Worm (Caenorhabditis elegans): Measurements from ENCODE around the gene C05C9.3.

C05C9.3 gene

DNA sequence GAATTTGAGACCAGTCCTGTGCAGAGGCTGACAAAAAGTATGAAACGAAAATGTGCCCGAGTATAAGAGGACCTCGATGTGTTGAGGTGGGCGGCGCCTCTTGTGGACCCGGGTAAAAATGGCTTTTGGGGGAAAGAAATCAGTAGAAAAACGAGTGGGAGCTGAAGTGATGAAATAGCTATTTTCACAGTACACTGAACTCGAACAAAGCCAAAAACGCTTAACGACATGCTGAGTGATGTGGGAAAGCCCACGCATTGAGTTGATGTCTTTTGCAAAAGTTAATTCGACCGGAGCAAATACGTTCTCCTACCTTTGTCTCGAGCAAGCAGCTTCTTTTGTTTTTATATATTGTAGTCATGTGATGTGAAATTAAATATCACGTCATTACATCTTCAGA, 35.9 kb downstream of the C05C9.3 start, which contains the start of gene nlp-66:
TSS of gene nlp-66 (minus strand) at position 101 of the 400 bp plus-strand sequence.
- TF ChIP-seq spr-1 (tag; optimal IDR thresholded peaks at IDR 0.05) (no peak), nhr-25 (tag; optimal IDR thresholded peaks at IDR 0.05; ENCODE audit: borderline replicate concordance, insufficient read depth) (no peak), set-16 (GFP tag; IDR thresholded peaks at IDR 0.05) (no peak), ztf-7 (tag; optimal IDR thresholded peaks at IDR 0.05) (no peak)

DNA sequence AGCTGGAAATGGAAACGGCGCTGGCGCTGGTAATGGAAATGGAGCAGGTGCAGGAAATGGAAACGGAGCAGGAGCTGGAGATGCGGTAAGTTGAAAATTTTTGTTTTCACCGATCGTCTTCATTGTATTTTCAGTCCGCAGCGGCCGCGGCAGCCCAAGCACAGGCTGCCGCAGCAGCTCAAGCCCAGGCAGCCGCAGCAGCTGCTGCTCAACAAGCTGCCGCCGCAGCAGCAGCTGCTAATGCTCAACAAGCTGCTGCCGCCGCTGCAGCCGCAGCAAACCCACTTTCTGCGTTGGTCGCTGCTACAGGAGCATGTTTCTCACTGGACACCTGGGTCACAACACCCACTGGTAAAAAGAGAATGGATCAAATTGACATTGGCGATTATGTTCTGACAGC, 38.2 kb downstream of the C05C9.3 start:
- TF ChIP-seq set-16 (GFP tag; IDR thresholded peaks at IDR 0.05) (peak; percentile 96), daf-19 (GFP tag; conservative IDR thresholded peaks at IDR 0.05) (no peak), daf-8 (GFP tag; IDR thresholded peaks at IDR 0.05) (no peak)

DNA sequence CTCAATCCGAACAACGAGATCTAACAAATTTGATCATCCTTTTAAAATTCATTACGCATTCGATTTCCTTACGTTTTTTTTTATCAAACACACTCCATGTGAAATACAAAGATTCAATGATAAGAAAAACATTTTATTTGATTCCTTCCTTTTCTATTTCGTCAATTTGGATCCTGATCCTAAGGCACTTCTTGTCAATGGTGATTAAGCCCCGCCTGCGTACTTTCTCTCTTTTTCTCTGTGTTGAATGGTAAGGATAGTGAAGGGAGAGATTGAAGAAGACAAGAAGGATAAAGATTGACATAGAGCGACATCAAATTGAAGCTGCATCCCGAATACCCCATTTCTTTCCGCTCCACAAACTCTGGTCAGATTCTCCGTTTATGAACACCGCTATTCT, 43.4 kb downstream of the C05C9.3 start, which contains the start of gene grd-1:
TSS of gene grd-1 (plus strand) at position 241 of the 400 bp plus-strand sequence.
- TF ChIP-seq nhr-28 (tag; optimal IDR thresholded peaks at IDR 0.05) (peak; percentile 14), lin-39 (tag; optimal IDR thresholded peaks at IDR 0.05) (no peak), F49E8.2 (tag; optimal IDR thresholded peaks at IDR 0.05; ENCODE audit: borderline replicate concordance) (no peak), mxl-3 (GFP tag; optimal IDR thresholded peaks at IDR 0.05) (no peak), egl-27 (tag; optimal IDR thresholded peaks at IDR 0.05) (no peak), daf-16 (GFP tag; optimal IDR thresholded peaks at IDR 0.05) (no peak), daf-16 (tag; optimal IDR thresholded peaks at IDR 0.05) (no peak), unc-62 (GFP tag; optimal IDR thresholded peaks at IDR 0.05 in 1 of 2) (peak in 1 of 2 experiments; percentile 73), unc-62 (tag; optimal IDR thresholded peaks at IDR 0.05) (no peak), sdz-12 (GFP tag; optimal IDR thresholded peaks at IDR 0.05) (no peak), spr-1 (tag; optimal IDR thresholded peaks at IDR 0.05) (no peak), lin-15B (tag; optimal IDR thresholded peaks at IDR 0.05) (no peak), jun-1 (tag; optimal IDR thresholded peaks at IDR 0.05) (no peak), nhr-11 (tag; optimal IDR thresholded peaks at IDR 0.05) (no peak)

DNA sequence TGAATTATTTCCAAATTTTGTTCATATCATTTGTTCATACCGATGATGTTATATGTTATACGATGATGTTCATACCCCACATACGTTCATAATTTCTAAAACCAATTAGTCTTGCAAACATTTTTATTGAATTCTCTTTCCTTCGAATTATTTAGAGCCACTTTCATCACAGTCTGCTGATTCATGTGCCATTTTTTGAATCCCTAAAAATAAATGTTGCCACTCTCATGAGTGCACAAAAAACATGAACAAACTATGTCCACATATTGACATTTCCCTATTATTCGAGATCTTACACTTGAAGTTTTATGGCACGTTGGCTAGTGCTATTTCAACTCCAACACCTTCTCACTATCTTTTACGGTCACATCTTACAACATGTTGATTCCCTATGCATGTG, 45.5 kb downstream of the C05C9.3 start, which contains the start of gene clc-17:
TSS of gene clc-17 (plus strand) at position 301 of the 400 bp plus-strand sequence.
- TF ChIP-seq aha-1 (tag): peak; percentile 4
- TF ChIP-seq zip-2 (tag; optimal IDR thresholded peaks at IDR 0.05): no peak

DNA sequence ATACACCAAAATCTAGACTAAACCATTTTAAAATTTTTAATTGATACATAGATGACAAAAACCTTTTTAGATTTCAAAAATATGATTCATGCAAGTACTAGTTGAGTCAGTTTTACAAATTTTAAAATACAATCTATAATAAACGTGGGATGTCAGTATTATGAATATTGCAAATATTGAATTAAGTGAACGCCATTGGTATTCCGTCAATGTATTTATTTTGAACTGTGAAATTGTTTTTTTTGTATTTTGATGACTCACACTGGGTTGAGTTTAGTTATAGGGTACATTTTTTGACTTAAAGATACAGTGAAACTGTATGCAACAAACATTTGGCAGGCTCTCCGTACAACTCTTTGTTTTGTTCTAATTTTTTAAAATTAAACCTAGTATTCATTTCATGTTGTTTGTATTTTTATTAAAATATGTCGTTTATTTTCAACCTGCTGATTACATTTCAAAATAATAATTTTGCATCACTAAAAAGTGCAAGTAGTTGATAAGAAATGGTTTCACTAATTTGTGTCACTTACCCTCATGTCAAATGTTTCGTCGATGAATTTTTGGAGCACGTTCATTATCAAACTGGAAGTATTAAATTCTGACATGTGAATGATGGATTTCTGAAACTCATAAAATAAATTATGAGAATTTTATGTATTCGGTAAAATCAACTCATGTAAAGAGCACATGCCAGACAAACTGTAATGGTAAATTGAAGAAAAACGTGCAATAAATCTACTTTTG, 47.6 kb downstream of the C05C9.3 start, which contains the start of gene W02H3.1:
TSS of gene W02H3.1 (minus strand) at position 578 of the 747 bp plus-strand sequence.
- no peak for TF ChIP-seq T20F7.1 (GFP tag; optimal IDR thresholded peaks at IDR 0.05)
- no peak for TF ChIP-seq mes-2 (tag; optimal IDR thresholded peaks at IDR 0.05; ENCODE audit: poor library complexity, severe bottlenecking)
- no peak for TF ChIP-seq vab-7 (GFP tag; IDR thresholded peaks at IDR 0.05)
- no peak for TF ChIP-seq zag-1 (tag; optimal IDR thresholded peaks at IDR 0.05)
- no peak for TF ChIP-seq daf-16 (GFP tag; optimal IDR thresholded peaks at IDR 0.05)
- no peak for TF ChIP-seq daf-16 (tag; optimal IDR thresholded peaks at IDR 0.05)
- peak; percentile 71; the same call in 1 of the 2 replicates for TF ChIP-seq dmd-6 (GFP tag; IDR thresholded peaks at IDR 0.05)
- peak; percentile 75 for TF ChIP-seq aha-1 (tag)
- TF ChIP-seq Y5F2A.4 (GFP tag; optimal IDR thresholded peaks at IDR 0.05): no peak
- no peak for TF ChIP-seq rbr-2 (tag; optimal IDR thresholded peaks at IDR 0.05)
- no peak for TF ChIP-seq unc-130 (GFP tag; optimal IDR thresholded peaks at IDR 0.05)
- TF ChIP-seq php-3 (GFP tag; IDR thresholded peaks at IDR 0.05): peak; percentile 89
- TF ChIP-seq ztf-11 (tag; optimal IDR thresholded peaks at IDR 0.05): no peak
- no peak for TF ChIP-seq zfp-2 (tag; optimal IDR thresholded peaks at IDR 0.05)
- no peak for TF ChIP-seq snpc-1.2 (GFP tag; IDR thresholded peaks at IDR 0.05)
- no peak for TF ChIP-seq nhr-76 (tag; optimal IDR thresholded peaks at IDR 0.05)
- peak; percentile 65 for TF ChIP-seq pqm-1 (tag; optimal IDR thresholded peaks at IDR 0.05)
- TF ChIP-seq egl-43 (GFP tag; IDR thresholded peaks at IDR 0.05): no peak
- TF ChIP-seq nhr-28 (tag; optimal IDR thresholded peaks at IDR 0.05): peak; percentile 41
- TF ChIP-seq ceh-20 (GFP tag; IDR thresholded peaks at IDR 0.05): 0 out of 2 replicates have a peak, but pooled peaks have one; percentile 47
- TF ChIP-seq nhr-25 (tag; optimal IDR thresholded peaks at IDR 0.05; ENCODE audit: borderline replicate concordance, insufficient read depth): no peak
- TF ChIP-seq tra-1 (GFP tag; IDR thresholded peaks at IDR 0.05): peak; percentile 60; the same call in 1 of the 2 replicates
- TF ChIP-seq hmg-1.1 (GFP tag; IDR thresholded peaks at IDR 0.05): no peak
- no peak for TF ChIP-seq ZK337.2 (GFP tag; IDR thresholded peaks at IDR 0.05)
- no peak for TF ChIP-seq Y105C5A.15 (GFP tag; IDR thresholded peaks at IDR 0.05)
- no peak for TF ChIP-seq ceh-62 (tag; optimal IDR thresholded peaks at IDR 0.05)
- no peak for TF ChIP-seq skn-1 (tag; optimal IDR thresholded peaks at IDR 0.05)

Measured in whole organism, L4 larva.